Fruit fly (Drosophila melanogaster) whole organism, wandering third instar larva: Measurements from ENCODE around the gene Moe.
A peak's percentile ranks its signal among the peaks of the same experiment; 100 is the strongest.

Source experiments
- h ChIP-seq: fragments of 200-800 bp; sonication (Bioruptor generic); optimal IDR thresholded peaks from 3 replicates; lab custom pipeline; 2016; ENCODE audit warnings: missing biosample characterization, mild to moderate bottlenecking, missing genetic modification characterization
- lola ChIP-seq: fragments of >200 bp; optimal IDR thresholded peaks from 2 replicates; lab custom pipeline; 2017; ENCODE audit warnings: missing biosample characterization, missing genetic modification characterization
- pan ChIP-seq: fragments of >200 bp; optimal IDR thresholded peaks from 2 replicates; lab custom pipeline; 2017

DNA sequence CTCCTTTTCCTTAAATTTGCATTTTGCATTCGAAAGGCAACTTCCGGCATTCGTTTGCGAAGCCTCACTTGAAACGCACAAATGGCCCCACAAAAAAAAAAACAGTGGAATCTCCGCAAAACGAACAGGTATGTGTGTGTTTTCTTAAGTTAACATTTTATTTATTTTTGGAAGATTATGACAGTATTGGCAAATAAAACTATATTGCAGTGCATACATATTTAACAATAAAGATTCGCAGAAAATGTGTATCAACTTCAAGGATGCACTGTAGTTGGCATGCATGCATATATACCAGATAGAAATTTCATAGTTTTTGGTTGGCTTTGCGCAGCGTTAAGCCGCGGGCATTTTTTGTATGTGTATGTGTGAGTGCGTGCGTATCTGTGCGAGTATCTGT, 60.9 kb downstream of the Moe start:
- TF ChIP-seq pan (lab: Kevin White, UChicago) (no peak), lola (GFP tag; lab: Kevin White, UChicago) (no peak), h (GFP tag; lab: Kevin White, UChicago) (peak; percentile 6)
